Fruit fly (Drosophila melanogaster) whole organism, embryonic: ENCODE measurements around the gene mGluR.

Experiments
- Aef1 ChIP-seq: fragments of 200-800 bp; sonication (Bioruptor generic); IDR thresholded peaks from 3 replicates; pipeline ENCODE4 v1.3.6; 2022; ENCODE audit warnings: missing biosample characterization, missing genetic modification characterization
- Awh ChIP-seq: fragments of 200-800 bp; sonication (Bioruptor generic); IDR thresholded peaks from 2 replicates; pipeline ENCODE4, ENCODE4 v1.3.6; 2022; ENCODE audit warnings: missing biosample characterization, missing genetic modification characterization
- CG11093 ChIP-seq: fragments of 200-800 bp; sonication (Bioruptor generic); IDR thresholded peaks from 3 replicates; pipeline ENCODE4 v1.3.6; 2022; ENCODE audit warnings: missing biosample characterization, missing genetic modification characterization
- CG13296 ChIP-seq: fragments of 200-800 bp; sonication (Bioruptor generic); optimal IDR thresholded peaks from 3 replicates; lab custom pipeline; 2018; ENCODE audit warnings: missing biosample characterization, mild to moderate bottlenecking, missing genetic modification characterization
- CG17912 ChIP-seq: fragments of 200-800 bp; sonication (Bioruptor generic); optimal IDR thresholded peaks from 2 replicates; lab custom pipeline; 2018; ENCODE audit warnings: missing biosample characterization, mild to moderate bottlenecking, missing genetic modification characterization
- ERR ChIP-seq: fragments of 200-800 bp; sonication (Bioruptor generic); optimal IDR thresholded peaks from 2 replicates; lab custom pipeline; 2016; ENCODE audit warnings: missing biosample characterization, missing genetic modification characterization
- Elba2 ChIP-seq: fragments of 200-800 bp; sonication (Bioruptor generic); optimal IDR thresholded peaks from 3 replicates; lab custom pipeline; 2016; ENCODE audit warnings: missing biosample characterization, missing genetic modification characterization
- dati ChIP-seq: fragments of 200-800 bp; sonication (Bioruptor generic); IDR thresholded peaks from 2 replicates; pipeline ENCODE4 v1.3.6; 2022; ENCODE audit warnings: missing biosample characterization, missing genetic modification characterization
- twi ChIP-seq: fragments of 200-800 bp; optimal IDR thresholded peaks from 2 replicates; lab custom pipeline; 2019; ENCODE audit warnings: missing biosample characterization, mild to moderate bottlenecking, missing genetic modification characterization, moderate library complexity

DNA sequence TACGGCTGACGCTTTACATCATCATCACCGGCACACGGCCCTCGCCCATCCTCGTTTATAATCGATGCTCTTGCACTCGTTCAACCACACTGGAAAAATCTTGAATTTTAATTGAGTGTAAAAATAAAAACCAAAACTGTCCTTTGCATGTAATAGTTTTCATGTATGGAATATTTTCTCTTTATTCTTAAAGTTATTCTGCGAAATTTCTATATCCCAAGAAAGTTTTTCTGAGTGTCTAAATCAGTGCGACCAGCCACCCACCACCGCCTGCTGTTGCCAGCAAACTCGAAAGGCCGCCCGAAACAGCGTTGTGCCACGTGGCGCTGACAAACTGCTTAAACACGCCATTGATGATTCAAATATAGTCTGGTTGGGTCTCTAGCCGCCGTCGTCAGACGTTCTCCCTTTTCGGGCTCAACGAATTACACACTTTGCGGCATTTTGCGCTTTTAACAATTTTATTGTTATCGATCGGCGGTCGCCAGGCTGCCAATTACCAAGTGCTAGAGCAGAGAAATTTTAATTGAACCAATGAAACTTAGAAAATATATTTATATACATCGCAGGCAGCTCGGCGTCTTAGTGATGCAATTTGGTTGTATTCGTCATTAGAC, 46.3 kb downstream of the mGluR start:
- TF ChIP-seq Awh (no peak; the same call in 1 of the 2 replicates), CG11093 (GFP tag; lab: Robert Waterston, UW) (no peak; the same call in 2 of the 3 replicates), ERR (GFP tag; lab: Kevin White, UChicago) (no peak), Elba2 (no peak), Aef1 (GFP tag; lab: Robert Waterston, UW) (no peak; the same call in 2 of the 3 replicates), CG17912 (GFP tag; lab: Kevin White, UChicago) (no peak), twi (tag; lab: Kevin White, UChicago) (peak; percentile 48), dati (GFP tag; lab: Robert Waterston, UW) (no peak), CG13296 (peak; percentile 62)
